Worm (Caenorhabditis elegans) whole organism, late embryonic: Measurements from ENCODE around the gene F47B7.3.

Source experiments
- F13H6.1 ChIP-seq: sonication (generic microtip); optimal IDR thresholded peaks from 2 replicates; lab custom pipeline; 2016; ENCODE audit warnings: missing genetic modification characterization, missing compliant biosample characterization
- K02D7.2 ChIP-seq: sonication (generic microtip); optimal IDR thresholded peaks from 2 replicates; lab custom pipeline; 2017; ENCODE audit warnings: mild to moderate bottlenecking, missing genetic modification characterization, missing compliant biosample characterization
- K09A11.1 ChIP-seq: sonication (generic microtip); optimal IDR thresholded peaks from 2 replicates; lab custom pipeline; 2017; ENCODE audit warnings: antibody characterized with exemption, mild to moderate bottlenecking, missing genetic modification characterization, missing compliant biosample characterization; ENCODE audit not compliant: insufficient read depth
- T23F11.4 ChIP-seq: fragments of 200-800 bp; sonication (Bioruptor generic); optimal IDR thresholded peaks from 2 replicates; lab custom pipeline; 2018; ENCODE audit warnings: mild to moderate bottlenecking, missing genetic modification characterization, missing compliant biosample characterization
- Y22D7AL.16 ChIP-seq: sonication (generic microtip); optimal IDR thresholded peaks from 2 replicates; lab custom pipeline; 2016; ENCODE audit warnings: missing genetic modification characterization, missing compliant biosample characterization
- ahr-1 ChIP-seq: sonication (generic microtip); optimal IDR thresholded peaks from 2 replicates; lab custom pipeline; 2016; ENCODE audit warnings: missing genetic modification characterization, missing compliant biosample characterization
- ama-1 ChIP-seq: fragments of 150-350 bp; optimal IDR thresholded peaks from 2 replicates; lab custom pipeline; 2014
- ceh-14 ChIP-seq: sonication (generic microtip); optimal IDR thresholded peaks from 2 replicates; lab custom pipeline; 2016; ENCODE audit warnings: missing genotype, missing genetic modification characterization, missing compliant biosample characterization
- ceh-18 ChIP-seq: sonication (generic microtip); optimal IDR thresholded peaks from 2 replicates; lab custom pipeline; 2016; ENCODE audit warnings: missing genetic modification characterization, missing compliant biosample characterization
- ceh-19 ChIP-seq: fragments of 200-800 bp; sonication (Bioruptor generic); optimal IDR thresholded peaks from 2 replicates; lab custom pipeline; 2018; ENCODE audit warnings: mild to moderate bottlenecking, missing genetic modification characterization, missing compliant biosample characterization
- ceh-2 ChIP-seq: sonication (generic microtip); optimal IDR thresholded peaks from 2 replicates; lab custom pipeline; 2016; ENCODE audit warnings: missing genotype, missing genetic modification characterization, missing compliant biosample characterization
- ceh-30 ChIP-seq: fragments of 150-350 bp; optimal IDR thresholded peaks from 2 replicates; lab custom pipeline; 2014; ENCODE audit warnings: missing biosample characterization, missing genetic modification characterization
- ceh-31 ChIP-seq: sonication (generic microtip); optimal IDR thresholded peaks from 2 replicates; lab custom pipeline; 2016; ENCODE audit warnings: missing genetic modification characterization, missing compliant biosample characterization
- ceh-45 ChIP-seq: fragments of 200-800 bp; sonication (Bioruptor generic); IDR thresholded peaks from 2 replicates; pipeline ENCODE4 v1.3.6; 2022; ENCODE audit warnings: missing genetic modification reagents, missing genetic modification characterization, missing compliant biosample characterization
- ceh-48 ChIP-seq: sonication (generic microtip); optimal IDR thresholded peaks from 2 replicates; lab custom pipeline; 2016; ENCODE audit warnings: missing genetic modification characterization, inconsistent platforms, missing compliant biosample characterization
- dmd-4 ChIP-seq: sonication (generic microtip); optimal IDR thresholded peaks from 2 replicates; lab custom pipeline; 2016; ENCODE audit warnings: borderline replicate concordance, missing genetic modification characterization, missing compliant biosample characterization
- dve-1 ChIP-seq: sonication (generic microtip); optimal IDR thresholded peaks from 2 replicates; lab custom pipeline; 2017; ENCODE audit warnings: antibody characterized with exemption, mild to moderate bottlenecking, missing genetic modification characterization, missing compliant biosample characterization
- ets-4 ChIP-seq: sonication (generic microtip); optimal IDR thresholded peaks from 2 replicates; lab custom pipeline; 2016; ENCODE audit warnings: missing genetic modification characterization, missing compliant biosample characterization
- fax-1 ChIP-seq: sonication (generic microtip); optimal IDR thresholded peaks from 2 replicates; lab custom pipeline; 2016; ENCODE audit warnings: missing genotype, missing genetic modification characterization, missing compliant biosample characterization
- fkh-6 ChIP-seq: sonication (generic microtip); optimal IDR thresholded peaks from 2 replicates; lab custom pipeline; 2016; ENCODE audit warnings: missing genetic modification characterization, missing compliant biosample characterization
- gmeb-2 ChIP-seq: sonication (generic microtip); optimal IDR thresholded peaks from 2 replicates; lab custom pipeline; 2016; ENCODE audit warnings: missing genetic modification characterization, inconsistent platforms, missing compliant biosample characterization
- hlh-15 ChIP-seq: sonication (generic microtip); optimal IDR thresholded peaks from 2 replicates; lab custom pipeline; 2016; ENCODE audit warnings: missing genetic modification characterization, missing compliant biosample characterization
- hlh-30 ChIP-seq: sonication (generic microtip); optimal IDR thresholded peaks from 2 replicates; lab custom pipeline; 2017; ENCODE audit warnings: antibody characterized with exemption, missing genetic modification characterization, missing compliant biosample characterization; ENCODE audit not compliant: insufficient read depth
- lin-11 ChIP-seq: fragments of 200-800 bp; sonication (Bioruptor generic); optimal IDR thresholded peaks from 2 replicates; lab custom pipeline; 2018; ENCODE audit warnings: mild to moderate bottlenecking, missing genetic modification characterization, missing compliant biosample characterization
- nfya-1 ChIP-seq: sonication (generic microtip); optimal IDR thresholded peaks from 2 replicates; lab custom pipeline; 2017; ENCODE audit warnings: missing genetic modification characterization, mild to moderate bottlenecking, missing compliant biosample characterization, antibody characterized with exemption, moderate library complexity
- npax-4 ChIP-seq: sonication (generic microtip); optimal IDR thresholded peaks from 2 replicates; lab custom pipeline; 2016; ENCODE audit warnings: missing genetic modification characterization, missing compliant biosample characterization
- odd-2 ChIP-seq: sonication (generic microtip); optimal IDR thresholded peaks from 2 replicates; lab custom pipeline; 2017; ENCODE audit warnings: antibody characterized with exemption, mild to moderate bottlenecking, missing genetic modification characterization, missing compliant biosample characterization
- pat-9 ChIP-seq: fragments of 200-800 bp; sonication (Bioruptor generic); optimal IDR thresholded peaks from 2 replicates; lab custom pipeline; 2018; ENCODE audit warnings: mild to moderate bottlenecking, missing genetic modification characterization, moderate library complexity, missing compliant biosample characterization
- pax-1 ChIP-seq: fragments of 150-350 bp; optimal IDR thresholded peaks from 2 replicates; lab custom pipeline; 2014; ENCODE audit warnings: missing biosample characterization, missing genetic modification characterization
- pha-2 ChIP-seq: sonication (generic microtip); optimal IDR thresholded peaks from 2 replicates; lab custom pipeline; 2017; ENCODE audit warnings: mild to moderate bottlenecking, missing genetic modification characterization, missing compliant biosample characterization
- ref-2 ChIP-seq: sonication (generic microtip); optimal IDR thresholded peaks from 2 replicates; lab custom pipeline; 2016; ENCODE audit warnings: missing genetic modification characterization, missing compliant biosample characterization
- sdc-2 ChIP-seq: sonication (generic microtip); optimal IDR thresholded peaks from 2 replicates; lab custom pipeline; 2016; ENCODE audit warnings: missing genotype, missing genetic modification characterization, missing compliant biosample characterization
- sox-2 ChIP-seq: fragments of 200-800 bp; sonication (Bioruptor generic); IDR thresholded peaks from 2 replicates; pipeline ENCODE4 v1.3.6; 2022; ENCODE audit warnings: missing genetic modification reagents, missing genetic modification characterization, missing compliant biosample characterization
- syd-9 ChIP-seq: sonication (generic microtip); optimal IDR thresholded peaks from 2 replicates; lab custom pipeline; 2016; ENCODE audit warnings: mild to moderate bottlenecking, missing genetic modification characterization, moderate library complexity, missing compliant biosample characterization
- tbx-2 ChIP-seq: sonication (generic microtip); optimal IDR thresholded peaks from 2 replicates; lab custom pipeline; 2016; ENCODE audit warnings: missing genetic modification characterization, missing compliant biosample characterization
- unc-3 ChIP-seq, 2 experiments: fragments of 200-800 bp in 1 of 2; sonication (Bioruptor generic) in 1 of 2; sonication (generic microtip) in 1 of 2; conservative IDR thresholded peaks in 1 of 2; optimal IDR thresholded peaks in 1 of 2; 2 replicates each; pipeline versions ENCODE4 v1.3.6 to Lab custom; 2016 to 2022; ENCODE audit warnings: missing compliant biosample characterization in 2 of 2, missing genetic modification characterization in 2 of 2, missing genetic modification reagents in 1 of 2
- unc-42 ChIP-seq: sonication (generic microtip); optimal IDR thresholded peaks from 2 replicates; lab custom pipeline; 2016; ENCODE audit warnings: missing genotype, missing genetic modification characterization, missing compliant biosample characterization
- unc-55 ChIP-seq: sonication (generic microtip); optimal IDR thresholded peaks from 2 replicates; lab custom pipeline; 2017; ENCODE audit warnings: missing biosample characterization, missing genetic modification reagents, missing genetic modification characterization
- unc-86 ChIP-seq: sonication (generic microtip); optimal IDR thresholded peaks from 2 replicates; lab custom pipeline; 2016; ENCODE audit warnings: missing genetic modification characterization, missing compliant biosample characterization
- zip-5 ChIP-seq: sonication (generic microtip); optimal IDR thresholded peaks from 2 replicates; lab custom pipeline; 2016; ENCODE audit warnings: missing genetic modification characterization, missing compliant biosample characterization

The F47B7.3 gene

DNA sequence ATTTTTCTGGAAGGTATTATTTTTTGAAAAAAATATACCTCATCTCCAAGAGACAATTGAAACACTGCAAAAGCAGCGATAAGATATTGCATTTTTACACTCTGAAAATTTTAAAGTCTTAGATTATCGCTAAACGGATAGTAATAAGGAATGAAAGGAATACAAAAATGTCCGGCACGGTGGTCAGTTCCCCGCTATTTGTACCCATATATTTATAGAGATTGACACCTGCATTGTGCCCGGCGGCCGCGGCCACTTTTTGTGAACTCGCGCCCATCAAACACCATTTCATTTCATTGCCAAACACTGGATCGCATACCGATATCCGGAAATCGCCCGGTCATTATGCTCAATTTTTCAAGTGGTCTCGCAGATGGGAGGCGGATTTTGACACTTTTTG is 28.5 kb upstream of the F47B7.3 start, which contains the start of gene idpp-5:
Gene idpp-5, minus strand, starts transcription at position 101 of the 400 bp plus-strand sequence.
- TF ChIP-seq F13H6.1 (tag; lab: Kevin White, UChicago) (no peak), K09A11.1 (tag; lab: Kevin White, UChicago) (no peak)

- TF ChIP-seq unc-42 (tag; lab: Kevin White, UChicago) = no peak
- no peak for TF ChIP-seq zip-5 (tag; lab: Kevin White, UChicago)
- no peak for TF ChIP-seq lin-11 (tag; lab: Kevin White, UChicago)
- no peak for TF ChIP-seq pat-9
- TF ChIP-seq unc-3 (GFP tag; conservative IDR thresholded peaks at IDR 0.05; lab: Robert Waterston, UW) = no peak
- TF ChIP-seq unc-3 (tag; optimal IDR thresholded peaks at IDR 0.05; lab: Kevin White, UChicago) = no peak
- TF ChIP-seq tbx-2 (tag; lab: Kevin White, UChicago) = no peak
- TF ChIP-seq fax-1 = no peak
- no peak for TF ChIP-seq odd-2
- TF ChIP-seq T23F11.4 (GFP tag; lab: Kevin White, UChicago) = no peak
- TF ChIP-seq npax-4 (tag; lab: Kevin White, UChicago) = no peak
- no peak for TF ChIP-seq pax-1 (tag; lab: Kevin White, UChicago)
- TF ChIP-seq ceh-30 (tag; lab: Kevin White, UChicago) = no peak
- TF ChIP-seq ref-2 = no peak
Measured at ce11 chrX:3791098-3791497, 26.9 kb upstream of the F47B7.3 start.

- TF ChIP-seq F13H6.1 (tag; lab: Kevin White, UChicago) (no peak), zip-5 (tag; lab: Kevin White, UChicago) (no peak), ceh-18 (peak; percentile 48), tbx-2 (tag; lab: Kevin White, UChicago) (peak; percentile 16), ceh-45 (no peak), ceh-19 (GFP tag; lab: Kevin White, UChicago) (no peak), nfya-1 (no peak), dmd-4 (no peak), ref-2 (no peak), syd-9 (tag; lab: Kevin White, UChicago) (no peak), odd-2 (no peak), hlh-30 (no peak), dve-1 (tag; lab: Kevin White, UChicago) (peak; percentile 13), ahr-1 (tag; lab: Kevin White, UChicago) (no peak), ets-4 (tag; lab: Kevin White, UChicago) (no peak)
Measured at ce11 chrX:3788483-3788882, 24.3 kb upstream of the F47B7.3 start.

ce11 chrX:3787431-3788076 is 23.4 kb upstream of the F47B7.3 start, which contains the start of gene pmpl-1:
pmpl-1 (plus strand) TSS chrX:3788026.
- TF ChIP-seq unc-55 (GFP tag; lab: Kevin White, UChicago) (peak; percentile 58), ceh-31 (tag; lab: Kevin White, UChicago) (no peak), ceh-18 (peak; percentile 35), unc-42 (tag; lab: Kevin White, UChicago) (peak; percentile 9), pha-2 (tag; lab: Kevin White, UChicago) (no peak), sdc-2 (tag; lab: Kevin White, UChicago) (peak; percentile 21), hlh-30 (peak; percentile 70), gmeb-2 (tag; lab: Kevin White, UChicago) (no peak), tbx-2 (tag; lab: Kevin White, UChicago) (peak; percentile 52)
- TF ChIP-seq, all 69 proteins: peak for 6

DNA sequence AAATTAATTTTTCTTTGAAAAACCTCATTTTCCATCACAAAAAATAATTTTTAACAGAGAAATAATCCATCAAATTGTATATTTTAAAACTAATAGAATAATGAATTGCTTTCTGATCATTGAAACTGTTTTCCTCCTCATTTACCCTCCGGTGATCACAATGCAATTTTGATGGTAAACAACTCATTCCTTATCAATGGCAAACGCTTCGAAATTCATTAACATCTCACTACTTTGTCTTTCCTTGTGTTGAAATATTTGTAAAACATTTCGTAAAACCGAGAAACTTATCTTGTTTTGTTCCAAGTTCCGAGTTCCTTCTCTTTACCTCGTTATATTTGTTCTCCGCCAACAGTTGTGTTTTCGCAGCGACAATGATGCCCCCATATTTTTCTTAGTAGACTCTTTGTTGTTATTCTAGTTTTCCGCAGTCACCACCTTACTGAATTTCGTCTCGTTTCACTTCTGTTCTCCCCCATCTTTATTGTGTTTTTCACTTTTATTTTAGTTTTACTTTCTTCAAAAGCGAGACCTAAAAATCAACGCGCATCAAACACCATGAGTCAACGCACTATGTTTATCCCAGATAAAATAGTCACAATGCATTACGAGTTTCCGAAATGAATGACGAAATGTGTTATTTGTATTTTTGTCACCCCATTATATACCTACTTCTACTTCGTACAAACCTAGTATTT is 21.1 kb upstream of the F47B7.3 start:
- TF ChIP-seq Y22D7AL.16 (no peak), ceh-2 (tag; lab: Kevin White, UChicago) (no peak), pax-1 (tag; lab: Kevin White, UChicago) (no peak), ceh-45 (no peak), unc-86 (tag; lab: Kevin White, UChicago) (no peak), ama-1 (no peak), ceh-14 (tag; lab: Kevin White, UChicago) (no peak), K02D7.2 (tag; lab: Kevin White, UChicago) (no peak), hlh-15 (tag; lab: Kevin White, UChicago) (no peak), sdc-2 (tag; lab: Kevin White, UChicago) (no peak), ceh-48 (tag; lab: Kevin White, UChicago) (no peak), ceh-18 (no peak), ceh-31 (tag; lab: Kevin White, UChicago) (no peak), pha-2 (tag; lab: Kevin White, UChicago) (no peak), sox-2 (GFP tag; lab: Robert Waterston, UW) (no peak), dve-1 (tag; lab: Kevin White, UChicago) (no peak), fkh-6 (tag; lab: Kevin White, UChicago) (no peak)
- TF ChIP-seq, all 69 proteins: peak for 0
